Worm (Caenorhabditis elegans) whole organism, mixed stage, embryonic: ENCODE measurements around the gene spn-4.

Experiments used
- M03D4.4 ChIP-seq: sonication (generic microtip); optimal IDR thresholded peaks from 2 replicates; lab custom pipeline; 2017; ENCODE audit warnings: mild to moderate bottlenecking, missing genetic modification characterization, missing compliant biosample characterization
- bed-3 ChIP-seq: fragments of 200-800 bp; sonication (Bioruptor generic); optimal IDR thresholded peaks from 3 replicates; lab custom pipeline; 2018; ENCODE audit warnings: mild to moderate bottlenecking, missing genetic modification characterization, moderate library complexity, missing compliant biosample characterization
- blmp-1 ChIP-seq: fragments of 150-350 bp; optimal IDR thresholded peaks from 2 replicates; lab custom pipeline; 2014; ENCODE audit warnings: missing biosample characterization, missing genetic modification characterization
- ceh-39 ChIP-seq: fragments of 150-350 bp; optimal IDR thresholded peaks from 2 replicates; lab custom pipeline; 2014; ENCODE audit warnings: missing biosample characterization, missing genetic modification characterization
- ceh-43 ChIP-seq: fragments of 200-800 bp; sonication (Bioruptor generic); optimal IDR thresholded peaks from 2 replicates; lab custom pipeline; 2018; ENCODE audit warnings: mild to moderate bottlenecking, missing genetic modification characterization, moderate library complexity, missing compliant biosample characterization
- ceh-83 ChIP-seq: fragments of 200-800 bp; sonication (Bioruptor generic); optimal IDR thresholded peaks from 2 replicates; lab custom pipeline; 2018; ENCODE audit warnings: mild to moderate bottlenecking, missing genetic modification characterization, missing compliant biosample characterization
- ces-1 ChIP-seq: fragments of 150-350 bp; optimal IDR thresholded peaks from 2 replicates; lab custom pipeline; 2014; ENCODE audit warnings: missing biosample characterization, missing genetic modification reagents, missing genetic modification characterization
- cnd-1 ChIP-seq: fragments of 200-800 bp; sonication (Bioruptor generic); optimal IDR thresholded peaks from 2 replicates; lab custom pipeline; 2018; ENCODE audit warnings: mild to moderate bottlenecking, missing genetic modification characterization, missing compliant biosample characterization
- drap-1 ChIP-seq: fragments of 200-800 bp; sonication (Bioruptor generic); optimal IDR thresholded peaks from 3 replicates; lab custom pipeline; 2018; ENCODE audit warnings: mild to moderate bottlenecking, missing genetic modification characterization, missing compliant biosample characterization
- elt-3 ChIP-seq: fragments of 150-350 bp; optimal IDR thresholded peaks from 2 replicates; lab custom pipeline; 2014; ENCODE audit warnings: missing biosample characterization, missing genetic modification characterization
- flh-1 ChIP-seq: fragments of 200-800 bp; sonication (Bioruptor generic); optimal IDR thresholded peaks from 2 replicates; lab custom pipeline; 2018; ENCODE audit warnings: mild to moderate bottlenecking, missing genetic modification characterization, moderate library complexity, missing compliant biosample characterization
- ham-2 ChIP-seq: fragments of 200-800 bp; sonication (Bioruptor generic); optimal IDR thresholded peaks from 2 replicates; lab custom pipeline; 2018; ENCODE audit warnings: mild to moderate bottlenecking, missing genetic modification characterization, missing compliant biosample characterization
- hlh-1 ChIP-seq: fragments of 150-350 bp; optimal IDR thresholded peaks from 2 replicates; lab custom pipeline; 2014; ENCODE audit warnings: missing biosample characterization, missing genetic modification reagents, missing genetic modification characterization
- lin-13 ChIP-seq: fragments of 150-350 bp; optimal IDR thresholded peaks from 2 replicates; lab custom pipeline; 2014; ENCODE audit warnings: missing biosample characterization, missing genetic modification characterization
- lsy-2 ChIP-seq: fragments of 150-350 bp; optimal IDR thresholded peaks from 2 replicates; lab custom pipeline; 2014; ENCODE audit warnings: missing biosample characterization, missing genetic modification characterization
- mab-5 ChIP-seq: fragments of 150-350 bp; optimal IDR thresholded peaks from 2 replicates; lab custom pipeline; 2014; ENCODE audit warnings: missing biosample characterization, missing genetic modification characterization
- mls-2 ChIP-seq: sonication (generic microtip); optimal IDR thresholded peaks from 2 replicates; lab custom pipeline; 2016; ENCODE audit warnings: mild to moderate bottlenecking, missing genetic modification characterization, moderate library complexity, missing compliant biosample characterization
- nhr-12 ChIP-seq: fragments of 150-350 bp; optimal IDR thresholded peaks from 2 replicates; lab custom pipeline; 2014; ENCODE audit warnings: missing biosample characterization, missing genetic modification characterization
- nhr-2 ChIP-seq: fragments of 150-350 bp; optimal IDR thresholded peaks from 2 replicates; lab custom pipeline; 2014; ENCODE audit warnings: missing biosample characterization, missing genetic modification characterization
- nhr-28 ChIP-seq: fragments of 150-350 bp; optimal IDR thresholded peaks from 2 replicates; lab custom pipeline; 2014; ENCODE audit warnings: missing biosample characterization, missing genetic modification characterization
- nhr-76 ChIP-seq: sonication (generic microtip); optimal IDR thresholded peaks from 2 replicates; lab custom pipeline; 2017; ENCODE audit warnings: missing biosample characterization, missing genetic modification characterization
- pha-4 ChIP-seq: fragments of 150-350 bp; optimal IDR thresholded peaks from 2 replicates; lab custom pipeline; 2018; ENCODE audit warnings: missing biosample characterization, missing genetic modification reagents, missing genetic modification characterization
- snpc-4 ChIP-seq: fragments of 150-350 bp; optimal IDR thresholded peaks from 2 replicates; lab custom pipeline; 2014; ENCODE audit warnings: missing biosample characterization, missing genetic modification characterization
- tbx-8 ChIP-seq: fragments of 200-800 bp; sonication (Bioruptor generic); optimal IDR thresholded peaks from 2 replicates; lab custom pipeline; 2018; ENCODE audit warnings: mild to moderate bottlenecking, missing genetic modification characterization, moderate library complexity, missing compliant biosample characterization
- unc-120 ChIP-seq: sonication (generic microtip); optimal IDR thresholded peaks from 2 replicates; lab custom pipeline; 2017; ENCODE audit warnings: missing genetic modification characterization, missing compliant biosample characterization; ENCODE audit not compliant: poor library complexity, severe bottlenecking
- unc-39 ChIP-seq: fragments of 150-350 bp; optimal IDR thresholded peaks from 2 replicates; lab custom pipeline; 2014; ENCODE audit warnings: missing biosample characterization, missing genetic modification characterization
- unc-62 ChIP-seq: fragments of 150-350 bp; optimal IDR thresholded peaks from 2 replicates; lab custom pipeline; 2014; ENCODE audit warnings: missing biosample characterization, missing genetic modification reagents, missing genetic modification characterization
- zip-8 ChIP-seq: fragments of 150-350 bp; optimal IDR thresholded peaks from 2 replicates; lab custom pipeline; 2014; ENCODE audit warnings: missing biosample characterization, missing genetic modification characterization
- ztf-11 ChIP-seq: fragments of 150-350 bp; optimal IDR thresholded peaks from 2 replicates; lab custom pipeline; 2014; ENCODE audit warnings: missing biosample characterization, missing genetic modification characterization

The spn-4 gene

ce11 chrV:6780166-6780565, 4.5 kb downstream of the spn-4 start, which contains the start of gene ZC404.15:
TSS of gene ZC404.15 (plus strand) at chrV:6780466.
- TF ChIP-seq ces-1 (GFP tag; lab: Kevin White, UChicago) (no peak), ceh-39 (no peak), pha-4 (tag; lab: Kevin White, UChicago) (no peak), nhr-28 (tag; lab: Kevin White, UChicago) (no peak), drap-1 (GFP tag; lab: Kevin White, UChicago) (no peak), blmp-1 (no peak), elt-3 (tag; lab: Kevin White, UChicago) (no peak), tbx-8 (no peak), ham-2 (no peak), lsy-2 (tag; lab: Kevin White, UChicago) (no peak), unc-62 (GFP tag; lab: Kevin White, UChicago) (no peak), mls-2 (no peak), unc-39 (tag; lab: Kevin White, UChicago) (no peak), nhr-2 (tag; lab: Kevin White, UChicago) (no peak), flh-1 (GFP tag; lab: Kevin White, UChicago) (no peak), hlh-1 (tag; lab: Kevin White, UChicago) (no peak), snpc-4 (tag; lab: Kevin White, UChicago) (no peak)

ce11 chrV:6778457-6778856, 6.2 kb downstream of the spn-4 start:
- TF ChIP-seq ztf-11 (tag; lab: Kevin White, UChicago): no peak
- TF ChIP-seq hlh-1 (tag; lab: Kevin White, UChicago): no peak
- no peak for TF ChIP-seq mab-5 (tag; lab: Kevin White, UChicago)

ce11 chrV:6775708-6776107, 9.0 kb downstream of the spn-4 start, which contains the start of gene srh-28:
TSS of gene srh-28 (minus strand) at chrV:6775808.
- TF ChIP-seq unc-120 (tag; lab: Kevin White, UChicago) (no peak), cnd-1 (no peak), mls-2 (no peak), nhr-28 (tag; lab: Kevin White, UChicago) (no peak)
- TF ChIP-seq, all 35 proteins: peak for 0

- no peak for TF ChIP-seq tbx-8
- TF ChIP-seq ztf-11 (tag; lab: Kevin White, UChicago): no peak
Measured at ce11 chrV:6773735-6774134, 11.0 kb downstream of the spn-4 start, which contains the start of gene ZC404.16. TSS of gene ZC404.16 (minus strand) at chrV:6773835.

- TF ChIP-seq ham-2: no peak
- TF ChIP-seq unc-62 (GFP tag; lab: Kevin White, UChicago): no peak
- TF ChIP-seq M03D4.4 (tag; lab: Kevin White, UChicago): no peak
- no peak for TF ChIP-seq ceh-43 (GFP tag; lab: Kevin White, UChicago)
- TF ChIP-seq nhr-12 (tag; lab: Kevin White, UChicago): no peak
- no peak for TF ChIP-seq nhr-28 (tag; lab: Kevin White, UChicago)
- no peak for TF ChIP-seq flh-1 (GFP tag; lab: Kevin White, UChicago)
- no peak for TF ChIP-seq nhr-76
- TF ChIP-seq bed-3 (GFP tag; lab: Kevin White, UChicago): no peak
- no peak for TF ChIP-seq elt-3 (tag; lab: Kevin White, UChicago)
- TF ChIP-seq ztf-11 (tag; lab: Kevin White, UChicago): no peak
- no peak for TF ChIP-seq ceh-83 (GFP tag; lab: Kevin White, UChicago)
- TF ChIP-seq blmp-1: no peak
- TF ChIP-seq nhr-2 (tag; lab: Kevin White, UChicago): no peak
Measured at ce11 chrV:6771645-6772044, 13.1 kb downstream of the spn-4 start, which contains the start of gene srh-30. TSS of gene srh-30 (minus strand) at chrV:6771745.

ce11 chrV:6769440-6769839, 15.3 kb downstream of the spn-4 start:
- TF ChIP-seq blmp-1: no peak
- TF ChIP-seq bed-3 (GFP tag; lab: Kevin White, UChicago): no peak
- TF ChIP-seq snpc-4 (tag; lab: Kevin White, UChicago): no peak
- no peak for TF ChIP-seq zip-8
- TF ChIP-seq elt-3 (tag; lab: Kevin White, UChicago): no peak
- no peak for TF ChIP-seq lin-13 (tag; lab: Kevin White, UChicago)
- TF ChIP-seq lsy-2 (tag; lab: Kevin White, UChicago): no peak
- TF ChIP-seq ztf-11 (tag; lab: Kevin White, UChicago): no peak
- TF ChIP-seq nhr-76: no peak
- no peak for TF ChIP-seq drap-1 (GFP tag; lab: Kevin White, UChicago)
